Worm (Caenorhabditis elegans): Measurements from ENCODE around the gene toh-1.
"Not testable (repeated sequence)": the region's sequence is repeated elsewhere in the genome, so short reads cannot be mapped to it uniquely, and the experiment has no call there.

The toh-1 gene

ce11 chrIII:3809008-3809407 lies at the start of gene toh-1:
TSS of gene toh-1 (minus strand) at chrIII:3809030.
- TF ChIP-seq med-1 (GFP tag; optimal IDR thresholded peaks at IDR 0.05; ENCODE audit: insufficient read depth) (no peak), cog-1 (tag; optimal IDR thresholded peaks at IDR 0.05) (no peak), klf-2 (GFP tag; conservative IDR thresholded peaks at IDR 0.05) (no peak), flt-1 (GFP tag; IDR thresholded peaks at IDR 0.05) (no peak), ztf-23 (GFP tag; IDR thresholded peaks at IDR 0.05) (no peak)

DNA sequence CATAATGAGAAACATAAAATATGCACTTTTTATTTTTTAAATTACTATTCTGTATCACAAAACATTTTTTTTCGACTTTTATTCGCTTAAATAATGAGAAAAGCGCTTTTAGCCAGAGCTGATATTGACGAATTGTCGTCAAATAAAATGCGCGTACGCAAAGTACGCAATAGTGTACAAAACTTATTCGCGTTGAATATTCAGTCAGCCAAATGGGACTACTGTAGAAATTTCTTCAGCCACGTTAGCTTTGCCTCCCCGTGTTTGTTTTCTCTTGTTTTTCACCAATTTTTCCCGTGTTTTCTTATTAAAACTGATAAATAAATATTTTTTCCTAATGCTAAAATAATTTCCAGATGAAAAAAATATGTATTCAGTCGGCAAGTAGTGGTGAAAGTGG lies 48.2 kb upstream of the toh-1 start:
- TF ChIP-seq ztf-23 (GFP tag; IDR thresholded peaks at IDR 0.05), result peak; percentile 54; the same call in 1 of the 2 replicates

ce11 chrIII:3854868-3855267 lies 46.0 kb upstream of the toh-1 start:
- 0 out of 2 replicates have a peak, but pooled peaks have one; percentile 57 for TF ChIP-seq klf-2 (GFP tag; conservative IDR thresholded peaks at IDR 0.05)
- peak; percentile 85 for TF ChIP-seq ztf-23 (GFP tag; IDR thresholded peaks at IDR 0.05)
- TF ChIP-seq flt-1 (GFP tag; IDR thresholded peaks at IDR 0.05), result peak; percentile 72

DNA sequence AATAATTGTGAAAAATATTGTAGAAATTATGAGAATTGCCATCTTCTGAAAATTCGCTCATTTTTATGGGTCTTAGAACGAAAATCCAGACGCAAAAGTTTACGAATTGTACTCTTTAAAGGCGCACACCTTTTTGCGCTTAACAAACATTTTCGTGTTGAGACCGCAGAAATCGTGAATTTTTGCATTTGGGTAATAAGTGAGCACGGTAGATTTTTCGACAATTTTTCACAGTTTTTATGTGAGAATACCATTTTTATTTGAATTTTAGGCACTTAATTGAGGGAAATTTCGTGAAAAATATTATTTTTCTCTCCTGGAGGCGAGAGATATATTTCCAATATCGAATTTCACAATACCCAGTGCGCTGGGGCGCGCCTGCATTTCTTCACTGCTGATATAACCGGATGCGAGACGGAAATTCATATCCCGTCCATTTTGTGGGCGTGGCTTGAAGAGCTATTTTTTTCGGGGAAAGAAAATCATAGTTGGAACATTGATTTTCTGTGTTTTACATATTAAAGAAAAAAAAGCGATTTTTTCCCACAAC lies 43.3 kb upstream of the toh-1 start, which contains the start of gene cyp-25A4:
cyp-25A4 (minus strand) TSS at position 51 of the 550 bp plus-strand sequence.
- 0 out of 2 replicates have a peak, but pooled peaks have one; percentile 36 for TF ChIP-seq flt-1 (GFP tag; IDR thresholded peaks at IDR 0.05)

ce11 chrIII:3845708-3846107 lies 36.9 kb upstream of the toh-1 start:
- 0 out of 2 replicates have a peak, but pooled peaks have one; percentile 13 for TF ChIP-seq T22C8.4 (GFP tag; IDR thresholded peaks at IDR 0.05)

ce11 chrIII:3844746-3845145 lies 35.9 kb upstream of the toh-1 start, which contains the start of gene maph-1.3:
TSS of gene maph-1.3 (plus strand) at chrIII:3844893.
- not testable (repeated sequence) for TF ChIP-seq cog-1 (tag; optimal IDR thresholded peaks at IDR 0.05); med-1 (GFP tag; optimal IDR thresholded peaks at IDR 0.05; ENCODE audit: insufficient read depth); T22C8.4 (GFP tag; IDR thresholded peaks at IDR 0.05)

DNA sequence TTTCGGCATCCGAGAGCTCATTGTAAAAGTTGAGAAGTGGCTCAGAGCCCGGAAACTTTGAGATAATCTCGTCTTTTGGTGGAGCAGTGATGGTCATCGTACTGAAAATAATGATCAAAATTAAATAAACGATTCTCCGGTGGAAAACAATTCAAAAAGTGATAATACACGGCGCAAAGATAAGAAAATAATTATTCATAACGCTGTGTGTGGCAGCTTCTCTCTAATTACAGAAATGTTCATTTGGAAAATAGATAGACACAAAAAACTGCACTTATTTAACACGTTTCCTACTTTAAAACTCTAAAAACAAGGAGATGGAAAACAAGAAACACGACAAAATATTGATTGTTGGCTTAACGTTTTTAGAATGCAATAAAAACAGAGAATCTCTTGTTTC lies 34.7 kb upstream of the toh-1 start, which contains the start of gene C36A4.4:
C36A4.4 (minus strand) TSS at position 101 of the 400 bp plus-strand sequence.
- not testable (repeated sequence) for TF ChIP-seq med-1 (GFP tag; optimal IDR thresholded peaks at IDR 0.05; ENCODE audit: insufficient read depth); ref-1 (GFP tag; conservative IDR thresholded peaks at IDR 0.05); cog-1 (tag; optimal IDR thresholded peaks at IDR 0.05)

DNA sequence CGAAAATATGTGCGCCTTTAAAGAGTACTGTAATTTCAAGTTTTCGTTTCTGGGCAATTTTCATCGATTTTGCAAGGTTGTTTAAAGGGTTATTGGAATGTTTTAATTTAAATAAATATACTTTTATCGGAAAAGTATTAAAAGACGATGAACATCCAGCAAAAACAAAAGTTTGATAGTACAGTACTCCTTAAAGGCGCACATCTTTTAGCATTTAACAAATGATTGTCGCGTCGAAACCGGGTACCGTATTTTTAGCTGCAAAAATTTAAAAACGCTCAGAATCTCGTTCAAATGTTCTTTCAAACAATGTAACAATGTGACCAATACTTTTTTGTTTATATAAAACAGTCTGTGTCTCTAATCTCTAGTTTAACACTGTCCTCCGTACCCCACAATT lies 31.4 kb upstream of the toh-1 start, which contains the start of gene C36A4.11:
C36A4.11 (plus strand) TSS at position 301 of the 400 bp plus-strand sequence.
- not testable (repeated sequence) for TF ChIP-seq ztf-29 (GFP tag; IDR thresholded peaks at IDR 0.05); tab-1 (GFP tag; IDR thresholded peaks at IDR 0.05); klf-2 (GFP tag; conservative IDR thresholded peaks at IDR 0.05)

- TF ChIP-seq tab-1 (GFP tag; IDR thresholded peaks at IDR 0.05), result no peak
- no peak for TF ChIP-seq cog-1 (tag; optimal IDR thresholded peaks at IDR 0.05)
Measured at ce11 chrIII:3839635-3840034, 30.8 kb upstream of the toh-1 start, which contains the start of gene cyp-25A3. TSS of gene cyp-25A3 (minus strand) at chrIII:3839735.

- TF ChIP-seq ref-1 (GFP tag; conservative IDR thresholded peaks at IDR 0.05) (no peak), klf-2 (GFP tag; conservative IDR thresholded peaks at IDR 0.05) (no peak), ztf-23 (GFP tag; IDR thresholded peaks at IDR 0.05) (no peak), tab-1 (GFP tag; IDR thresholded peaks at IDR 0.05) (no peak), med-1 (GFP tag; optimal IDR thresholded peaks at IDR 0.05; ENCODE audit: insufficient read depth) (no peak), cog-1 (tag; optimal IDR thresholded peaks at IDR 0.05) (no peak), flt-1 (GFP tag; IDR thresholded peaks at IDR 0.05) (no peak), ztf-29 (GFP tag; IDR thresholded peaks at IDR 0.05) (no peak), T22C8.4 (GFP tag; IDR thresholded peaks at IDR 0.05) (no peak)
Measured at ce11 chrIII:3834800-3835271, 26.0 kb upstream of the toh-1 start, which contains the start of gene cyp-25A2. TSS of gene cyp-25A2 (plus strand) at chrIII:3835221.

DNA sequence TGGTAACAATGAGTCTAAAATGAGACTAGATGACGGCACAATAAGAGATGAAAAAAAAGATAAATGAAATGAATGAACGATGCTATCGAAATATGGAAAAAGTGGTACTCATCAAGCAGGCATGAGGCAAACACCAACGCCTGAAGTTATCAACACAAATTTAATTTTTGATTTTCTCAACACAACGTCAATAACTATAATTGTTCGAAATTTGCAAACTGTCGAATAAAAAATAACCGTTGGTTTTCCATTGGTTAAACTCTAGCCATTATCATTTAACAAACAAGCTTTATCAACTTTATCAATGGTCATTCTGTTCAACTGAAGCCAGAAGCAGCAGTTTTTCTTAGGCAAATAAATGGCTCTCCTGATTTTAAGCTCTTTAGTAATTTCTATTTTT lies 23.5 kb upstream of the toh-1 start, which contains the start of gene cyp-25A1:
cyp-25A1 (plus strand) TSS at position 301 of the 400 bp plus-strand sequence.
- TF ChIP-seq ref-1 (GFP tag; conservative IDR thresholded peaks at IDR 0.05), result no peak
- TF ChIP-seq ztf-23 (GFP tag; IDR thresholded peaks at IDR 0.05), result no peak
- no peak for TF ChIP-seq cog-1 (tag; optimal IDR thresholded peaks at IDR 0.05)
- TF ChIP-seq tab-1 (GFP tag; IDR thresholded peaks at IDR 0.05), result no peak
- TF ChIP-seq klf-2 (GFP tag; conservative IDR thresholded peaks at IDR 0.05), result no peak
- no peak for TF ChIP-seq flt-1 (GFP tag; IDR thresholded peaks at IDR 0.05)
- TF ChIP-seq med-1 (GFP tag; optimal IDR thresholded peaks at IDR 0.05; ENCODE audit: insufficient read depth), result no peak
- TF ChIP-seq T22C8.4 (GFP tag; IDR thresholded peaks at IDR 0.05), result no peak
- TF ChIP-seq ztf-29 (GFP tag; IDR thresholded peaks at IDR 0.05), result no peak

DNA sequence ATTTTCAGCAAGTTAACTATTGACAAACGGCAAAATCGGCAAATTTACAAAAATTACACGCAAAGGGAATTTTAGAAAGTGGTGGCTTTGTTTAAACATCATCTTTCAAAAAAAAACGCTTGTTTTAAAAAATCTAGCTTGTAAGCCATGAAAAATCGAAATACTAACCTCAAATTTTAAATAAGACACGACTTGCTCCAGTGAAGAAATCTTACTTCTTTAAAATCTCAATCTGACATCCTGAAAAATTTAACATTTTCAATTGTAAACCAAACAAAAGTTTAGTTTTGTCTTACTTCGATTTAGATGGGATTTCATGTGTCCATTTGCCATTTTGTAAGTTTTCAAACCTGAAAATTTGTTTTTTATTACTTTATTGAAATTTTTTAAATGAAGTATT lies 23.0 kb upstream of the toh-1 start:
- no peak for TF ChIP-seq flt-1 (GFP tag; IDR thresholded peaks at IDR 0.05)
- no peak for TF ChIP-seq klf-2 (GFP tag; conservative IDR thresholded peaks at IDR 0.05)
- no peak for TF ChIP-seq T22C8.4 (GFP tag; IDR thresholded peaks at IDR 0.05)
- TF ChIP-seq ztf-23 (GFP tag; IDR thresholded peaks at IDR 0.05), result no peak
- no peak for TF ChIP-seq med-1 (GFP tag; optimal IDR thresholded peaks at IDR 0.05; ENCODE audit: insufficient read depth)
- no peak for TF ChIP-seq cog-1 (tag; optimal IDR thresholded peaks at IDR 0.05)
- no peak for TF ChIP-seq tab-1 (GFP tag; IDR thresholded peaks at IDR 0.05)
- TF ChIP-seq ztf-29 (GFP tag; IDR thresholded peaks at IDR 0.05), result no peak
